Worm (Caenorhabditis elegans) whole organism, young adult: ENCODE measurements around the gene gpc-1.

ENCODE experiments used
- bed-1 ChIP-seq: fragments of 200-800 bp; sonication (Bioruptor generic); IDR thresholded peaks from 2 replicates; pipeline ENCODE4 v1.3.6; 2022; ENCODE audit warnings: missing genetic modification reagents, missing genetic modification characterization, missing compliant biosample characterization
- efl-1 ChIP-seq: fragments of 150-350 bp; optimal IDR thresholded peaks from 2 replicates; lab custom pipeline; 2014; ENCODE audit warnings: missing biosample characterization, missing genetic modification reagents, missing genetic modification characterization
- ets-4 ChIP-seq: fragments of 200-800 bp; sonication (Bioruptor generic); optimal IDR thresholded peaks from 2 replicates; lab custom pipeline; 2018; ENCODE audit warnings: mild to moderate bottlenecking, missing genetic modification characterization, missing compliant biosample characterization
- nfya-1 ChIP-seq: sonication (generic microtip); optimal IDR thresholded peaks from 2 replicates; lab custom pipeline; 2017; ENCODE audit warnings: antibody characterized with exemption, missing compliant biosample characterization, missing genetic modification characterization, borderline replicate concordance; ENCODE audit not compliant: insufficient read depth
- snpc-4 ChIP-seq, 5 experiments: fragments of 150-350 bp in 1 of 5; sonication (generic microtip) in 4 of 5; optimal IDR thresholded peaks; 2 replicates each; lab custom pipeline; 2014 to 2018; ENCODE audit warnings: missing genetic modification characterization in 5 of 5, missing biosample characterization in 3 of 5, antibody characterized with exemption in 2 of 5, mild to moderate bottlenecking in 2 of 5, missing compliant biosample characterization in 2 of 5, missing genotype in 2 of 5, moderate library complexity in 2 of 5, missing genetic modification reagents in 1 of 5

DNA sequence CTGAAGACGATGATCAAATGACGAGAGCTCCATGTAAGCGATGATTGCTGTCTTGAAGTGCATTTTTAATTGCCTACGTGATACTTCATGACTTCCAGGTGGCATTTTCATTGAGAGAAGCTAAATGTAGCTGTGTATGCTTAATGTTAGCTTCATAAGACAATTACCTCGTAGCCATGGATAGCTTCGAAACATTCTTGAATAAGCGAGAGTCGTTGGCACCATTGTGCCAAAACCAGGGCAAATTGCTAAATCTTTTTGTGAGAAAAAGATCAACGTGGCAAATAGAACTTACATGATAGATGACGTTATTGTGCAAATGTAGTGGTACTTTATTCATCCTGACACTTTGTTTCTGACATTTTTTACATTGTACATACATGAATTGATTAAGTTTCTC lies 21.5 kb downstream of the gpc-1 start:
- TF ChIP-seq ets-4, result no peak
- TF ChIP-seq efl-1 (GFP tag; lab: Kevin White, UChicago), result no peak
- TF ChIP-seq nfya-1 (tag; lab: Kevin White, UChicago), result no peak
- no peak for TF ChIP-seq snpc-4 (GFP tag; optimal IDR thresholded peaks at IDR 0.05; lab: Kevin White, UChicago)
- no peak for TF ChIP-seq snpc-4 (tag; optimal IDR thresholded peaks at IDR 0.05; lab: Kevin White, UChicago)
- TF ChIP-seq bed-1 (GFP tag; lab: Robert Waterston, UW), result no peak
